Fruit fly (Drosophila melanogaster) whole organism: Measurements from ENCODE around the gene Tmem43.

Experiments used
- CG8478 ChIP-seq: fragments of >200 bp; optimal IDR thresholded peaks from 2 replicates; lab custom pipeline; 2018; ENCODE audit warnings: inconsistent platforms
- pan ChIP-seq: fragments of >200 bp; optimal IDR thresholded peaks from 2 replicates; lab custom pipeline; 2017
- psq ChIP-seq: fragments of >200 bp; optimal IDR thresholded peaks from 2 replicates; lab custom pipeline; 2017
- usp ChIP-seq: fragments of >200 bp; optimal IDR thresholded peaks from 2 replicates; lab custom pipeline; 2017; ENCODE audit warnings: missing biosample characterization, missing genetic modification characterization, mixed read lengths

- no peak for TF ChIP-seq CG8478 (lab: Kevin White, UChicago)
- no peak for TF ChIP-seq pan (lab: Kevin White, UChicago)
- no peak for TF ChIP-seq psq (lab: Kevin White, UChicago)
- TF ChIP-seq usp (GFP tag; lab: Kevin White, UChicago) = no peak
These were observed 5.0 kb downstream of the Tmem43 start for dm6 chr3L:7909695-7910463.
